Fruit fly (Drosophila melanogaster) whole organism, embryonic: ENCODE measurements around the gene Cpsf5.

Experiments
- Adf1 ChIP-seq: fragments of 200-800 bp; sonication (Bioruptor generic); IDR thresholded peaks from 2 replicates; pipeline ENCODE4 v1.3.6; 2022; ENCODE audit warnings: missing biosample characterization, missing genetic modification characterization
- CG10147 ChIP-seq: fragments of 200-800 bp; sonication (Bioruptor generic); optimal IDR thresholded peaks from 2 replicates; lab custom pipeline; 2019; ENCODE audit warnings: missing biosample characterization, mild to moderate bottlenecking, missing genetic modification characterization, moderate library complexity
- CG13775 ChIP-seq: fragments of 200-800 bp; sonication (Bioruptor generic); optimal IDR thresholded peaks from 3 replicates; lab custom pipeline; 2017; ENCODE audit warnings: missing biosample characterization, mild to moderate bottlenecking, missing genetic modification characterization
- CG14014 ChIP-seq: fragments of 200-800 bp; sonication (Bioruptor generic); IDR thresholded peaks from 2 replicates; pipeline ENCODE4 v1.3.6; 2022; ENCODE audit warnings: missing biosample characterization, missing genetic modification characterization
- CG14667 ChIP-seq: fragments of 200-800 bp; sonication (Bioruptor generic); IDR thresholded peaks from 2 replicates; pipeline ENCODE4 v1.3.6; 2022; ENCODE audit warnings: missing biosample characterization, missing genetic modification characterization
- CG15073 ChIP-seq: fragments of 200-800 bp; sonication (Bioruptor generic); optimal IDR thresholded peaks from 2 replicates; lab custom pipeline; 2016; ENCODE audit warnings: missing biosample characterization, missing genetic modification characterization
- CG1603 ChIP-seq: fragments of 200-800 bp; sonication (Bioruptor generic); optimal IDR thresholded peaks from 2 replicates; lab custom pipeline; 2019; ENCODE audit warnings: missing biosample characterization, mild to moderate bottlenecking, missing genetic modification characterization, moderate library complexity
- CG16813 ChIP-seq: fragments of 200-800 bp; sonication (Bioruptor generic); IDR thresholded peaks from 3 replicates; pipeline ENCODE4 v1.3.6; 2022; ENCODE audit warnings: missing biosample characterization, missing genetic modification characterization; ENCODE audit not compliant: partially characterized antibody
- CG17186 ChIP-seq: fragments of 200-800 bp; sonication (Bioruptor generic); optimal IDR thresholded peaks from 3 replicates; lab custom pipeline; 2017; ENCODE audit warnings: missing biosample characterization, missing genetic modification reagents, missing genetic modification characterization
- CG18011 ChIP-seq: fragments of 200-800 bp; sonication (Bioruptor generic); optimal IDR thresholded peaks from 2 replicates; lab custom pipeline; 2017; ENCODE audit warnings: missing biosample characterization, missing genetic modification characterization, mild to moderate bottlenecking, moderate library complexity, missing genotype
- CG2120 ChIP-seq: fragments of 200-800 bp; sonication (Bioruptor generic); optimal IDR thresholded peaks from 3 replicates; lab custom pipeline; 2016; ENCODE audit warnings: missing biosample characterization, missing genetic modification characterization
- CG2202 ChIP-seq: fragments of 200-800 bp; sonication (Bioruptor generic); optimal IDR thresholded peaks from 2 replicates; lab custom pipeline; 2018; ENCODE audit warnings: missing biosample characterization, mild to moderate bottlenecking, missing genetic modification characterization
- CG33557 ChIP-seq: fragments of 200-800 bp; sonication (Bioruptor generic); optimal IDR thresholded peaks from 2 replicates; lab custom pipeline; 2019; ENCODE audit warnings: missing biosample characterization, mild to moderate bottlenecking, missing genetic modification characterization, moderate library complexity
- CG34422 ChIP-seq: fragments of 200-800 bp; sonication (Bioruptor generic); IDR thresholded peaks from 3 replicates; pipeline ENCODE4 v1.3.6; 2022; ENCODE audit warnings: missing biosample characterization, missing genetic modification characterization
- CG4404 ChIP-seq: fragments of 200-800 bp; sonication (Bioruptor generic); IDR thresholded peaks from 2 replicates; pipeline ENCODE4 v1.3.6; 2022; ENCODE audit warnings: missing biosample characterization, missing genetic modification characterization
- CG6765 ChIP-seq: fragments of 200-800 bp; sonication (Bioruptor generic); optimal IDR thresholded peaks from 3 replicates; lab custom pipeline; 2017; ENCODE audit warnings: missing biosample characterization, mild to moderate bottlenecking, missing genetic modification characterization
- CG7556 ChIP-seq: fragments of 200-800 bp; sonication (Bioruptor generic); optimal IDR thresholded peaks from 2 replicates; lab custom pipeline; 2017; ENCODE audit warnings: missing biosample characterization, mild to moderate bottlenecking, missing genetic modification characterization
- CG7987 ChIP-seq: fragments of 200-800 bp; sonication (Bioruptor generic); optimal IDR thresholded peaks from 2 replicates; lab custom pipeline; 2018; ENCODE audit warnings: missing biosample characterization, mild to moderate bottlenecking, missing genetic modification characterization, moderate library complexity
- CG8089 ChIP-seq: fragments of 200-800 bp; sonication (Bioruptor generic); optimal IDR thresholded peaks from 3 replicates; lab custom pipeline; 2016; ENCODE audit warnings: missing biosample characterization, missing genetic modification characterization
- CHES-1-like ChIP-seq: fragments of 200-800 bp; sonication (Bioruptor generic); optimal IDR thresholded peaks from 2 replicates; lab custom pipeline; 2016; ENCODE audit warnings: missing biosample characterization, missing genetic modification characterization
- Dip2 ChIP-seq: fragments of 200-800 bp; sonication (Bioruptor generic); IDR thresholded peaks from 2 replicates; pipeline ENCODE4 v1.3.6; 2022; ENCODE audit warnings: missing biosample characterization, missing genetic modification characterization
- Eip74EF ChIP-seq, 2 experiments: fragments of 200-800 bp in 1 of 2; fragments of >200 bp in 1 of 2; sonication (Bioruptor generic) in 1 of 2; optimal IDR thresholded peaks; 2 replicates each; lab custom pipeline; 2017 to 2019; ENCODE audit warnings: missing biosample characterization in 2 of 2, missing genetic modification characterization in 2 of 2, mild to moderate bottlenecking in 1 of 2, moderate library complexity in 1 of 2
- GATAe ChIP-seq: fragments of 200-800 bp; sonication (Bioruptor generic); conservative IDR thresholded peaks from 2 replicates; pipeline ENCODE4 v1.3.6; 2022; ENCODE audit warnings: missing biosample characterization, missing genetic modification characterization
- Gsc ChIP-seq: fragments of 200-800 bp; sonication (Bioruptor generic); IDR thresholded peaks from 2 replicates; pipeline ENCODE4 v1.3.6; 2022; ENCODE audit warnings: missing biosample characterization, missing genetic modification characterization
- Lhr ChIP-seq: fragments of 200-800 bp; sonication (Bioruptor generic); optimal IDR thresholded peaks from 3 replicates; lab custom pipeline; 2017; ENCODE audit warnings: mild to moderate bottlenecking, missing biosample characterization, missing genetic modification reagents, missing genetic modification characterization
- MBD-R2 ChIP-seq: fragments of 200-800 bp; sonication (Bioruptor generic); IDR thresholded peaks from 2 replicates; pipeline ENCODE4 v1.3.6; 2022; ENCODE audit warnings: missing biosample characterization, missing genetic modification characterization
- Med ChIP-seq: fragments of 200-800 bp; sonication (Bioruptor generic); peaks from one replicate; lab custom pipeline; 2016; ENCODE audit warnings: missing biosample characterization, missing genetic modification characterization, mild to moderate bottlenecking, inconsistent platforms, moderate library complexity
- Neu2 ChIP-seq: fragments of 200-800 bp; sonication (Bioruptor generic); optimal IDR thresholded peaks from 3 replicates; lab custom pipeline; 2016; ENCODE audit warnings: missing biosample characterization, missing genetic modification characterization, borderline replicate concordance
- Oaz ChIP-seq: fragments of 200-800 bp; sonication (Bioruptor generic); IDR thresholded peaks from 2 replicates; pipeline ENCODE4 v1.3.6; 2022; ENCODE audit warnings: missing biosample characterization, missing genetic modification characterization
- Optix ChIP-seq: fragments of 200-800 bp; sonication (Bioruptor generic); IDR thresholded peaks from 3 replicates; pipeline ENCODE4 v1.3.6; 2022; ENCODE audit warnings: missing biosample characterization, missing genetic modification characterization
- Sry-δ ChIP-seq: fragments of 200-800 bp; sonication (Bioruptor generic); optimal IDR thresholded peaks from 2 replicates; lab custom pipeline; 2016; ENCODE audit warnings: missing biosample characterization, missing genetic modification characterization
- al ChIP-seq: fragments of 200-800 bp; sonication (Bioruptor generic); IDR thresholded peaks from 2 replicates; pipeline ENCODE4 v1.3.6; 2022; ENCODE audit warnings: missing biosample characterization, missing genetic modification characterization
- bab2 ChIP-seq: fragments of 200-800 bp; sonication (Bioruptor generic); optimal IDR thresholded peaks from 2 replicates; lab custom pipeline; 2016; ENCODE audit warnings: missing biosample characterization, missing genetic modification characterization
- chif ChIP-seq, 2 experiments: fragments of 200-800 bp; sonication (Bioruptor generic); optimal IDR thresholded peaks; 3 replicates each; lab custom pipeline; 2016; ENCODE audit warnings: missing biosample characterization in 2 of 2, missing genetic modification characterization in 2 of 2
- emc ChIP-seq: fragments of 200-800 bp; sonication (Bioruptor generic); optimal IDR thresholded peaks from 2 replicates; lab custom pipeline; 2016; ENCODE audit warnings: missing biosample characterization, missing genetic modification characterization
- ems ChIP-seq: fragments of 200-800 bp; sonication (Bioruptor generic); optimal IDR thresholded peaks from 3 replicates; lab custom pipeline; 2016; ENCODE audit warnings: missing biosample characterization, missing genetic modification characterization
- eve ChIP-seq, 2 experiments: fragments of >200 bp; optimal IDR thresholded peaks; 2 replicates each; lab custom pipeline; 2017; ENCODE audit warnings: missing biosample characterization in 2 of 2, missing genetic modification characterization in 2 of 2
- fd64A ChIP-seq: fragments of 200-800 bp; sonication (Bioruptor generic); optimal IDR thresholded peaks from 3 replicates; lab custom pipeline; 2018; ENCODE audit warnings: missing biosample characterization, mild to moderate bottlenecking, missing genetic modification characterization
- grau ChIP-seq: fragments of 200-800 bp; optimal IDR thresholded peaks from 3 replicates; lab custom pipeline; 2019; ENCODE audit warnings: missing biosample characterization, mild to moderate bottlenecking, missing genetic modification characterization, moderate library complexity
- grn ChIP-seq: fragments of 200-800 bp; sonication (Bioruptor generic); optimal IDR thresholded peaks from 3 replicates; lab custom pipeline; 2017; ENCODE audit warnings: missing biosample characterization, missing genetic modification characterization
- hb ChIP-seq: fragments of 200-800 bp; sonication (Bioruptor generic); IDR thresholded peaks from 3 replicates; pipeline ENCODE4 v1.3.6; 2022; ENCODE audit warnings: missing biosample characterization, missing genetic modification characterization; ENCODE audit not compliant: partially characterized antibody
- hbn ChIP-seq: fragments of 200-800 bp; sonication (Bioruptor generic); IDR thresholded peaks from 2 replicates; pipeline ENCODE4 v1.3.6; 2022; ENCODE audit warnings: missing biosample characterization, missing genetic modification characterization; ENCODE audit not compliant: partially characterized antibody
- kah ChIP-seq: fragments of 200-800 bp; sonication (Bioruptor generic); optimal IDR thresholded peaks from 2 replicates; lab custom pipeline; 2018; ENCODE audit warnings: missing biosample characterization, mild to moderate bottlenecking, missing genetic modification characterization
- lbe ChIP-seq: fragments of 200-800 bp; sonication (Bioruptor generic); optimal IDR thresholded peaks from 2 replicates; lab custom pipeline; 2016; ENCODE audit warnings: missing biosample characterization, mild to moderate bottlenecking, missing genetic modification characterization
- pum ChIP-seq: fragments of 200-800 bp; sonication (Bioruptor generic); optimal IDR thresholded peaks from 2 replicates; lab custom pipeline; 2016; ENCODE audit warnings: missing biosample characterization, missing genetic modification characterization
- sqz ChIP-seq: fragments of 200-800 bp; sonication (Bioruptor generic); optimal IDR thresholded peaks from 3 replicates; lab custom pipeline; 2018; ENCODE audit warnings: missing biosample characterization, mild to moderate bottlenecking, missing genetic modification characterization
- stwl ChIP-seq: fragments of 200-800 bp; sonication (Bioruptor generic); optimal IDR thresholded peaks from 3 replicates; lab custom pipeline; 2018; ENCODE audit warnings: missing biosample characterization, mild to moderate bottlenecking, missing genetic modification characterization, moderate library complexity
- tgo ChIP-seq: fragments of 200-800 bp; sonication (Bioruptor generic); IDR thresholded peaks from 3 replicates; pipeline ENCODE4 v1.3.6; 2022; ENCODE audit warnings: missing biosample characterization, missing genetic modification characterization
- twi ChIP-seq: fragments of 200-800 bp; optimal IDR thresholded peaks from 2 replicates; lab custom pipeline; 2019; ENCODE audit warnings: missing biosample characterization, mild to moderate bottlenecking, missing genetic modification characterization, moderate library complexity
- tx ChIP-seq: fragments of 200-800 bp; sonication (Bioruptor generic); optimal IDR thresholded peaks from 2 replicates; lab custom pipeline; 2016; ENCODE audit warnings: missing biosample characterization, missing genetic modification characterization

The Cpsf5 gene

DNA sequence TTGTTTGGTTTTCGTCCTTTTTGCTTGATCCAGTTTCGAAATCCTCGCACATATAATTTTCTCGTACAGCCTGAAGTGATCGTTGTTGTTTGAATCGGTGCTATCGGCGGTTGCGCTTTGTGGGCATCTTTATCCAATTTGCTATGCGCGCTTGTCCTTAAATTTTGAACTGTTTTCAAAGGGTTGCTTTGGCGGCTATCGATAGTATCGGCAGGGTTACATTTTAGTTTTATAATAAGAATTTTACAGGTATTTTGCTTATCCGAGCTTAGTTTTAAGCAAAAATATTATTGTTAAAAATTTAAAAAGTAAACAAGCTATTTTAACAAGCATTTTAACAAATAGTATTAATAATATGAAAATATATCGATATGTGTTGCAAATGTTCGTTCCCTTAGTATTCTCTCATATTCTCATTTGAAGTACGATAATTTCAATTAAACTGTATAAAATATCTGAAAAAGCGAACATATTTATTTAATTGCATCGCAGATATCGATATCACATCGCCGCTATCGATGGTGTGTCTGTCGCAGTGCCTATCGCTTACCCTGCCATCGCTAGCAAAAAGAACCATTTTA is 43.9 kb upstream of the Cpsf5 start, which contains the start of the genes Klp67A and CG4452 (continued):
- TF ChIP-seq CG7987 (GFP tag; lab: Kevin White, UChicago) (no peak), pum (no peak), twi (tag; lab: Kevin White, UChicago) (peak; percentile 52), CG17186 (GFP tag; lab: Kevin White, UChicago) (peak; percentile 55), emc (GFP tag; lab: Kevin White, UChicago) (no peak), CG13775 (GFP tag; lab: Kevin White, UChicago) (peak; percentile 73), Eip74EF (GFP tag; optimal IDR thresholded peaks at IDR 0.05; lab: Kevin White, UChicago) (no peak), CG14667 (GFP tag; lab: Robert Waterston, UW) (0 out of 2 replicates have a peak, but pooled peaks have one; percentile 16), CG7556 (GFP tag; lab: Kevin White, UChicago) (peak; percentile 34), CG2120 (GFP tag; lab: Kevin White, UChicago) (peak; percentile 45), hb (GFP tag; lab: Robert Waterston, UW) (peak; percentile 92; the same call in 2 of the 3 replicates), Optix (no peak), CG10147 (GFP tag; lab: Kevin White, UChicago) (peak; percentile 42), hbn (GFP tag; lab: Robert Waterston, UW) (peak; percentile 83), tgo (GFP tag; lab: Robert Waterston, UW) (peak; percentile 21; the same call in 1 of the 3 replicates), Oaz (GFP tag; lab: Robert Waterston, UW) (no peak), bab2 (GFP tag; lab: Kevin White, UChicago) (peak; percentile 20), fd64A (GFP tag; lab: Kevin White, UChicago) (no peak), CG6765 (GFP tag; lab: Kevin White, UChicago) (no peak), CG18011 (GFP tag; lab: Kevin White, UChicago) (peak; percentile 11), CG16813 (GFP tag; lab: Robert Waterston, UW) (peak; percentile 95), CG33557 (GFP tag; lab: Kevin White, UChicago) (peak; percentile 55), MBD-R2 (GFP tag; lab: Robert Waterston, UW) (0 out of 2 replicates have a peak, but pooled peaks have one; percentile 37), GATAe (GFP tag; lab: Robert Waterston, UW) (no peak), Sry-δ (GFP tag; lab: Kevin White, UChicago) (peak; percentile 88), CG15073 (GFP tag; lab: Kevin White, UChicago) (no peak), CHES-1-like (GFP tag; lab: Kevin White, UChicago) (no peak), Dip2 (GFP tag; lab: Robert Waterston, UW) (no peak), grn (GFP tag; lab: Kevin White, UChicago) (no peak), CG1603 (tag; lab: Kevin White, UChicago) (peak; percentile 20), Gsc (GFP tag; lab: Robert Waterston, UW) (no peak), grau (tag; lab: Kevin White, UChicago) (peak; percentile 51), kah (GFP tag; lab: Kevin White, UChicago) (no peak), Neu2 (GFP tag; lab: Kevin White, UChicago) (no peak), CG34422 (GFP tag; lab: Robert Waterston, UW) (no peak), CG4404 (GFP tag; lab: Robert Waterston, UW) (peak; percentile 30; the same call in 1 of the 2 replicates), ems (GFP tag; lab: Kevin White, UChicago) (no peak), CG8089 (GFP tag; lab: Kevin White, UChicago) (no peak), chif (GFP tag; optimal IDR thresholded peaks at IDR 0.05; lab: Kevin White, UChicago) (peak in 1 of 2 experiments; percentile 15), tx (GFP tag; lab: Kevin White, UChicago) (no peak), Adf1 (GFP tag; lab: Robert Waterston, UW) (no peak; the same call in 1 of the 2 replicates), CG2202 (no peak), CG14014 (GFP tag; lab: Robert Waterston, UW) (peak; percentile 10; the same call in 1 of the 2 replicates), Lhr (GFP tag; lab: Kevin White, UChicago) (peak; percentile 67), eve (GFP tag; optimal IDR thresholded peaks at IDR 0.05; lab: Kevin White, UChicago) (no peak), stwl (peak; percentile 78), lbe (GFP tag; lab: Kevin White, UChicago) (peak; percentile 47), sqz (GFP tag; lab: Kevin White, UChicago) (no peak), al (GFP tag; lab: Robert Waterston, UW) (0 out of 2 replicates have a peak, but pooled peaks have one; percentile 34), Med (GFP tag; lab: Kevin White, UChicago) (peak; percentile 87)
